Fruit fly (Drosophila melanogaster) whole organism, embryonic: ENCODE measurements around the gene CG42716.
A peak's percentile ranks its signal among the peaks of the same experiment; 100 is the strongest.

Experiments
- BEAF-32 ChIP-seq: fragments of 200-800 bp; sonication (Bioruptor generic); optimal IDR thresholded peaks from 3 replicates; lab custom pipeline; 2017; ENCODE audit warnings: missing biosample characterization, missing genetic modification characterization, mild to moderate bottlenecking, moderate library complexity, missing genetic modification reagents
- Bteb2 ChIP-seq: fragments of 200-800 bp; sonication (Bioruptor generic); optimal IDR thresholded peaks from 2 replicates; lab custom pipeline; 2016; ENCODE audit warnings: missing biosample characterization, missing genetic modification characterization
- CG10565 ChIP-seq: fragments of 200-800 bp; sonication (Bioruptor generic); optimal IDR thresholded peaks from 3 replicates; lab custom pipeline; 2016; ENCODE audit warnings: missing biosample characterization, mild to moderate bottlenecking, missing genetic modification characterization
- CG12299 ChIP-seq: fragments of 200-800 bp; sonication (Bioruptor generic); optimal IDR thresholded peaks from 2 replicates; lab custom pipeline; 2018; ENCODE audit warnings: missing biosample characterization, mild to moderate bottlenecking, missing genetic modification characterization
- CG12744 ChIP-seq: fragments of 200-800 bp; sonication (Bioruptor generic); optimal IDR thresholded peaks from 2 replicates; lab custom pipeline; 2016; ENCODE audit warnings: missing biosample characterization, missing genetic modification characterization
- CG14965 ChIP-seq: fragments of 200-800 bp; sonication (Bioruptor generic); optimal IDR thresholded peaks from 2 replicates; lab custom pipeline; 2016; ENCODE audit warnings: missing biosample characterization, missing genetic modification characterization, borderline replicate concordance
- CG17829 ChIP-seq: fragments of 200-800 bp; optimal IDR thresholded peaks from 2 replicates; lab custom pipeline; 2019; ENCODE audit warnings: missing biosample characterization, mild to moderate bottlenecking, missing genetic modification characterization, moderate library complexity
- CG18764 ChIP-seq: fragments of 200-800 bp; sonication (Bioruptor generic); optimal IDR thresholded peaks from 3 replicates; lab custom pipeline; 2016; ENCODE audit warnings: missing biosample characterization, missing genetic modification characterization
- CG2116 ChIP-seq: fragments of 200-800 bp; sonication (Bioruptor generic); optimal IDR thresholded peaks from 3 replicates; lab custom pipeline; 2018; ENCODE audit warnings: missing biosample characterization, mild to moderate bottlenecking, missing genetic modification characterization
- CG2120 ChIP-seq: fragments of 200-800 bp; sonication (Bioruptor generic); optimal IDR thresholded peaks from 3 replicates; lab custom pipeline; 2016; ENCODE audit warnings: missing biosample characterization, missing genetic modification characterization
- CG2712 ChIP-seq: fragments of 200-800 bp; optimal IDR thresholded peaks from 3 replicates; lab custom pipeline; 2019; ENCODE audit warnings: missing biosample characterization, mild to moderate bottlenecking, missing genetic modification characterization, moderate library complexity
- CG30431 ChIP-seq: fragments of 200-800 bp; sonication (Bioruptor generic); optimal IDR thresholded peaks from 2 replicates; lab custom pipeline; 2017; ENCODE audit warnings: missing biosample characterization, missing genetic modification characterization
- CG31365 ChIP-seq: fragments of 200-800 bp; sonication (Bioruptor generic); optimal IDR thresholded peaks from 2 replicates; lab custom pipeline; 2018; ENCODE audit warnings: missing biosample characterization, mild to moderate bottlenecking, missing genetic modification characterization
- CG3407 ChIP-seq: fragments of 200-800 bp; sonication (Bioruptor generic); optimal IDR thresholded peaks from 2 replicates; lab custom pipeline; 2018; ENCODE audit warnings: missing biosample characterization, mild to moderate bottlenecking, missing genetic modification characterization
- CG3838 ChIP-seq: fragments of 200-800 bp; sonication (Bioruptor generic); optimal IDR thresholded peaks from 3 replicates; lab custom pipeline; 2016; ENCODE audit warnings: missing biosample characterization, missing genetic modification characterization
- CG3847 ChIP-seq: fragments of 200-800 bp; sonication (Bioruptor generic); IDR thresholded peaks from 2 replicates; pipeline ENCODE4 v1.3.6; 2022; ENCODE audit warnings: missing biosample characterization, missing genetic modification characterization
- CG5180 ChIP-seq: fragments of 200-800 bp; sonication (Bioruptor generic); optimal IDR thresholded peaks from 3 replicates; lab custom pipeline; 2017; ENCODE audit warnings: missing biosample characterization, missing genetic modification characterization, mild to moderate bottlenecking, moderate library complexity, missing genetic modification reagents
- CG5245 ChIP-seq: fragments of 200-800 bp; sonication (Bioruptor generic); optimal IDR thresholded peaks from 3 replicates; lab custom pipeline; 2016; ENCODE audit warnings: missing biosample characterization, missing genetic modification characterization
- CG7839 ChIP-seq: fragments of 200-800 bp; sonication (Bioruptor generic); optimal IDR thresholded peaks from 3 replicates; lab custom pipeline; 2018; ENCODE audit warnings: missing biosample characterization, mild to moderate bottlenecking, missing genetic modification characterization, moderate library complexity
- CG8281 ChIP-seq: fragments of 200-800 bp; sonication (Bioruptor generic); optimal IDR thresholded peaks from 2 replicates; lab custom pipeline; 2018; ENCODE audit warnings: missing biosample characterization, mild to moderate bottlenecking, missing genetic modification characterization, moderate library complexity
- CG9215 ChIP-seq: fragments of 200-800 bp; sonication (Bioruptor generic); IDR thresholded peaks from 2 replicates; pipeline ENCODE4 v1.3.6; 2022; ENCODE audit warnings: missing biosample characterization, missing genetic modification characterization
- CG9876 ChIP-seq: fragments of 200-800 bp; sonication (Bioruptor generic); optimal IDR thresholded peaks from 2 replicates; lab custom pipeline; 2016; ENCODE audit warnings: missing biosample characterization, missing genetic modification characterization
- CG9932 ChIP-seq: fragments of 200-800 bp; sonication (Bioruptor generic); IDR thresholded peaks from 2 replicates; pipeline ENCODE4 v1.3.6; 2022; ENCODE audit warnings: missing biosample characterization, missing genetic modification characterization
- D19A ChIP-seq: fragments of 200-800 bp; optimal IDR thresholded peaks from 3 replicates; lab custom pipeline; 2019; ENCODE audit warnings: missing biosample characterization, mild to moderate bottlenecking, missing genetic modification characterization, moderate library complexity
- Dll ChIP-seq: fragments of 200-800 bp; sonication (Bioruptor generic); IDR thresholded peaks from 4 replicates; pipeline ENCODE4 v1.3.6; 2022; ENCODE audit warnings: missing biosample characterization, missing genetic modification characterization; ENCODE audit not compliant: partially characterized antibody
- Dref ChIP-seq: fragments of 200-800 bp; sonication (Bioruptor generic); IDR thresholded peaks from 2 replicates; pipeline ENCODE4 v1.3.6; 2022; ENCODE audit warnings: missing biosample characterization, missing genetic modification characterization
- ERR ChIP-seq: fragments of 200-800 bp; sonication (Bioruptor generic); optimal IDR thresholded peaks from 2 replicates; lab custom pipeline; 2016; ENCODE audit warnings: missing biosample characterization, missing genetic modification characterization
- HLH54F ChIP-seq: fragments of 200-800 bp; sonication (Bioruptor generic); optimal IDR thresholded peaks from 3 replicates; lab custom pipeline; 2016; ENCODE audit warnings: missing biosample characterization, missing genetic modification characterization
- Lhr ChIP-seq: fragments of 200-800 bp; sonication (Bioruptor generic); optimal IDR thresholded peaks from 3 replicates; lab custom pipeline; 2017; ENCODE audit warnings: mild to moderate bottlenecking, missing biosample characterization, missing genetic modification reagents, missing genetic modification characterization
- MTF-1 ChIP-seq: fragments of 200-800 bp; sonication (Bioruptor generic); optimal IDR thresholded peaks from 2 replicates; lab custom pipeline; 2018; ENCODE audit warnings: missing biosample characterization, mild to moderate bottlenecking, missing genetic modification characterization, borderline replicate concordance
- Max ChIP-seq: fragments of 200-800 bp; sonication (Bioruptor generic); optimal IDR thresholded peaks from 2 replicates; lab custom pipeline; 2016; ENCODE audit warnings: missing biosample characterization, mild to moderate bottlenecking, missing genetic modification characterization
- Med ChIP-seq: fragments of 200-800 bp; sonication (Bioruptor generic); peaks from one replicate; lab custom pipeline; 2016; ENCODE audit warnings: missing biosample characterization, missing genetic modification characterization, mild to moderate bottlenecking, inconsistent platforms, moderate library complexity
- Nf-YC ChIP-seq: fragments of 200-800 bp; optimal IDR thresholded peaks from 3 replicates; lab custom pipeline; 2019; ENCODE audit warnings: missing biosample characterization, mild to moderate bottlenecking, missing genetic modification characterization, moderate library complexity
- Side ChIP-seq: fragments of 200-800 bp; sonication (Bioruptor generic); optimal IDR thresholded peaks from 2 replicates; lab custom pipeline; 2016; ENCODE audit warnings: missing biosample characterization, missing genetic modification characterization
- Sin3A ChIP-seq: fragments of >200 bp; optimal IDR thresholded peaks from 2 replicates; lab custom pipeline; 2018
- Sry-δ ChIP-seq: fragments of 200-800 bp; sonication (Bioruptor generic); optimal IDR thresholded peaks from 2 replicates; lab custom pipeline; 2016; ENCODE audit warnings: missing biosample characterization, missing genetic modification characterization
- Taf1 ChIP-seq: fragments of 200-800 bp; sonication (Bioruptor generic); IDR thresholded peaks from 2 replicates; pipeline ENCODE4 v1.3.6; 2022; ENCODE audit warnings: missing biosample characterization, missing genetic modification characterization
- ato ChIP-seq: fragments of 200-800 bp; sonication (Bioruptor generic); IDR thresholded peaks from 2 replicates; pipeline ENCODE4 v1.3.6; 2022; ENCODE audit warnings: missing biosample characterization, missing genetic modification characterization; ENCODE audit not compliant: partially characterized antibody
- bcd ChIP-seq: fragments of 200-800 bp; sonication (Bioruptor generic); optimal IDR thresholded peaks from 2 replicates; lab custom pipeline; 2017; ENCODE audit warnings: missing biosample characterization, mild to moderate bottlenecking, missing genetic modification characterization
- chn ChIP-seq: fragments of 200-800 bp; sonication (Bioruptor generic); optimal IDR thresholded peaks from 2 replicates; lab custom pipeline; 2016; ENCODE audit warnings: missing biosample characterization, missing genetic modification characterization
- ems ChIP-seq: fragments of 200-800 bp; sonication (Bioruptor generic); optimal IDR thresholded peaks from 3 replicates; lab custom pipeline; 2016; ENCODE audit warnings: missing biosample characterization, missing genetic modification characterization
- fd96Cb ChIP-seq: fragments of 200-800 bp; sonication (Bioruptor generic); optimal IDR thresholded peaks from 2 replicates; lab custom pipeline; 2018; ENCODE audit warnings: missing biosample characterization, mild to moderate bottlenecking, missing genetic modification characterization, moderate library complexity
- ind ChIP-seq: fragments of 200-800 bp; sonication (Bioruptor generic); optimal IDR thresholded peaks from 3 replicates; lab custom pipeline; 2016; ENCODE audit warnings: missing biosample characterization, missing genetic modification characterization
- jing ChIP-seq: fragments of 200-800 bp; sonication (Bioruptor generic); optimal IDR thresholded peaks from 2 replicates; lab custom pipeline; 2018; ENCODE audit warnings: missing biosample characterization, mild to moderate bottlenecking, missing genetic modification characterization
- oc ChIP-seq: fragments of 200-800 bp; sonication (Bioruptor generic); optimal IDR thresholded peaks from 2 replicates; lab custom pipeline; 2018; ENCODE audit warnings: missing biosample characterization, mild to moderate bottlenecking, missing genetic modification characterization, moderate library complexity
- p53 ChIP-seq: fragments of 200-800 bp; sonication (Bioruptor generic); optimal IDR thresholded peaks from 2 replicates; lab custom pipeline; 2016; ENCODE audit warnings: missing biosample characterization, missing genetic modification characterization
- row ChIP-seq: fragments of 200-800 bp; sonication (Bioruptor generic); IDR thresholded peaks from 3 replicates; pipeline ENCODE4 v1.3.6; 2022; ENCODE audit warnings: missing biosample characterization, missing genetic modification characterization
- scrt ChIP-seq: fragments of 200-800 bp; sonication (Bioruptor generic); optimal IDR thresholded peaks from 2 replicates; lab custom pipeline; 2018; ENCODE audit warnings: missing biosample characterization, mild to moderate bottlenecking, missing genetic modification characterization, moderate library complexity
- sisA ChIP-seq: fragments of 200-800 bp; sonication (Bioruptor generic); IDR thresholded peaks from 2 replicates; pipeline ENCODE4 v1.3.6; 2022; ENCODE audit warnings: missing biosample characterization, missing genetic modification characterization
- tap ChIP-seq: fragments of 200-800 bp; optimal IDR thresholded peaks from 3 replicates; lab custom pipeline; 2019; ENCODE audit warnings: missing biosample characterization, mild to moderate bottlenecking, missing genetic modification characterization, moderate library complexity
- vnd ChIP-seq: fragments of 200-800 bp; sonication (Bioruptor generic); IDR thresholded peaks from 3 replicates; pipeline ENCODE4 v1.3.6; 2022; ENCODE audit warnings: missing biosample characterization, missing genetic modification characterization; ENCODE audit not compliant: partially characterized antibody
- z ChIP-seq: fragments of 200-800 bp; sonication (Bioruptor generic); IDR thresholded peaks from 3 replicates; pipeline ENCODE4 v1.3.6; 2022; ENCODE audit warnings: missing biosample characterization, missing genetic modification characterization

The CG42716 gene

DNA sequence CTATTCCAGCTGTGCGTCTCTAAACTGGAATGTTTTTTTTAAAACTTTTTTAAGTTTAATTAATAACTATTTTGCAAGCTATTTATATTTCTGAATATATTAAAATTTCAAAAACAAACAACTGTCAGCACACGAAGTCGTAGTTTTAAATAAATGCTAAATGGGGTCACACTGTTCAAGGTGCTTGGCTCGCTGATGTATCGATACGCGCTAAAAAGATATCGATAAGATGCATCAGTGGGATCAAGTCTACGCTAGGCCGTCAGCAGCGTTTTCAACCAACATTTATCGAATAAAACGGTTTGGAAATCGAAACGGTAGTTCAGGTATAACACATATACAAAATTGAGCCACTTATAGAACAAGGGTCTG, 17.3 kb downstream of the CG42716 start, which contains the start of gene Diap1:
Gene Diap1 (minus strand): TSS at position 148 of the 372 bp plus-strand sequence.
- TF ChIP-seq Taf1 (GFP tag; lab: Robert Waterston, UW) (no peak), ERR (GFP tag; lab: Kevin White, UChicago) (no peak), CG3847 (GFP tag; lab: Robert Waterston, UW) (0 out of 2 replicates have a peak, but pooled peaks have one; percentile 26), CG2116 (GFP tag; lab: Kevin White, UChicago) (peak; percentile 95), oc (tag; lab: Kevin White, UChicago) (no peak), z (GFP tag; lab: Robert Waterston, UW) (no peak), Lhr (GFP tag; lab: Kevin White, UChicago) (peak; percentile 77), Dref (GFP tag; lab: Robert Waterston, UW) (peak; percentile 100), HLH54F (GFP tag; lab: Kevin White, UChicago) (no peak), CG30431 (GFP tag; lab: Kevin White, UChicago) (no peak), ind (GFP tag; lab: Kevin White, UChicago) (no peak), sisA (GFP tag; lab: Robert Waterston, UW) (no peak), CG3838 (GFP tag; lab: Kevin White, UChicago) (no peak), CG18764 (GFP tag; lab: Kevin White, UChicago) (no peak), scrt (no peak), CG5245 (no peak), Nf-YC (tag; lab: Kevin White, UChicago) (no peak), CG2120 (GFP tag; lab: Kevin White, UChicago) (no peak), tap (tag; lab: Kevin White, UChicago) (no peak), CG12744 (GFP tag; lab: Kevin White, UChicago) (no peak), CG2712 (tag; lab: Kevin White, UChicago) (peak; percentile 18), CG31365 (tag; lab: Kevin White, UChicago) (no peak), fd96Cb (tag; lab: Kevin White, UChicago) (no peak), CG7839 (no peak), CG9932 (GFP tag; lab: Robert Waterston, UW) (peak; percentile 45), vnd (GFP tag; lab: Robert Waterston, UW) (peak; percentile 81; the same call in 2 of the 3 replicates), CG8281 (tag; lab: Kevin White, UChicago) (no peak), bcd (GFP tag; lab: Kevin White, UChicago) (no peak), CG10565 (GFP tag; lab: Kevin White, UChicago) (no peak), CG14965 (GFP tag; lab: Kevin White, UChicago) (no peak), CG9876 (GFP tag; lab: Kevin White, UChicago) (no peak), CG12299 (no peak), BEAF-32 (GFP tag; lab: Kevin White, UChicago) (peak; percentile 89), Max (no peak), Med (GFP tag; lab: Kevin White, UChicago) (peak; percentile 84), Side (GFP tag; lab: Kevin White, UChicago) (no peak), chn (GFP tag; lab: Kevin White, UChicago) (no peak), row (0 out of 3 replicates have a peak, but pooled peaks have one; percentile 36), D19A (tag; lab: Kevin White, UChicago) (no peak), ato (peak; percentile 94), Sry-δ (GFP tag; lab: Kevin White, UChicago) (peak; percentile 90), Sin3A (lab: Kevin White, UChicago) (peak; percentile 71), p53 (no peak), CG9215 (GFP tag; lab: Robert Waterston, UW) (peak; percentile 21; the same call in 1 of the 2 replicates), Bteb2 (no peak), ems (GFP tag; lab: Kevin White, UChicago) (no peak), jing (GFP tag; lab: Kevin White, UChicago) (no peak), Dll (GFP tag; lab: Robert Waterston, UW) (peak; percentile 91), MTF-1 (GFP tag; lab: Kevin White, UChicago) (no peak), CG17829 (tag; lab: Kevin White, UChicago) (no peak), CG5180 (GFP tag; lab: Kevin White, UChicago) (no peak), CG3407 (no peak)
